Fruit fly (Drosophila melanogaster) whole organism: ENCODE results near the gene Rpt6.

ENCODE experiments used
- CG8478 ChIP-seq: fragments of >200 bp; optimal IDR thresholded peaks from 2 replicates; lab custom pipeline; 2018; ENCODE audit warnings: inconsistent platforms
- Dll ChIP-seq: fragments of >200 bp; optimal IDR thresholded peaks from 2 replicates; lab custom pipeline; 2017
- psq ChIP-seq: fragments of >200 bp; optimal IDR thresholded peaks from 2 replicates; lab custom pipeline; 2017

dm6 chrX:21353541-21353940 is 37.7 kb downstream of the Rpt6 start:
- TF ChIP-seq psq (lab: Kevin White, UChicago) (no peak), Dll (lab: Kevin White, UChicago) (no peak), CG8478 (lab: Kevin White, UChicago) (no peak)
